Fruit fly (Drosophila melanogaster) whole organism, embryonic: ENCODE data around the gene mRpL15.

Source experiments
- ATbp ChIP-seq: fragments of 200-800 bp; sonication (Bioruptor generic); optimal IDR thresholded peaks from 2 replicates; lab custom pipeline; 2017; ENCODE audit warnings: missing biosample characterization, mild to moderate bottlenecking, missing genetic modification characterization, missing genetic modification reagents
- Bteb2 ChIP-seq: fragments of 200-800 bp; sonication (Bioruptor generic); optimal IDR thresholded peaks from 2 replicates; lab custom pipeline; 2016; ENCODE audit warnings: missing biosample characterization, missing genetic modification characterization
- CG1024 ChIP-seq: fragments of 200-800 bp; sonication (Bioruptor generic); IDR thresholded peaks from 2 replicates; pipeline ENCODE4 v1.3.6; 2022; ENCODE audit warnings: missing biosample characterization, missing genetic modification characterization
- CG10543 ChIP-seq: fragments of 200-800 bp; sonication (Bioruptor generic); optimal IDR thresholded peaks from 3 replicates; lab custom pipeline; 2017; ENCODE audit warnings: missing biosample characterization, mild to moderate bottlenecking, missing genetic modification characterization, moderate library complexity
- CG11723 ChIP-seq: fragments of 200-800 bp; sonication (Bioruptor generic); optimal IDR thresholded peaks from 2 replicates; lab custom pipeline; 2017; ENCODE audit warnings: missing biosample characterization, mild to moderate bottlenecking, missing genetic modification characterization
- CG12104 ChIP-seq: fragments of 200-800 bp; sonication (Bioruptor generic); optimal IDR thresholded peaks from 3 replicates; lab custom pipeline; 2016; ENCODE audit warnings: missing biosample characterization, missing genetic modification characterization
- CG13287 ChIP-seq: fragments of 200-800 bp; sonication (Bioruptor generic); IDR thresholded peaks from 2 replicates; pipeline ENCODE4 v1.3.6; 2022; ENCODE audit warnings: missing biosample characterization, missing genetic modification characterization; ENCODE audit not compliant: partially characterized antibody
- CG14710 ChIP-seq: fragments of 200-800 bp; sonication (Bioruptor generic); optimal IDR thresholded peaks from 3 replicates; lab custom pipeline; 2019; ENCODE audit warnings: missing biosample characterization, mild to moderate bottlenecking, missing genetic modification characterization, moderate library complexity
- CG15601 ChIP-seq: fragments of 200-800 bp; sonication (Bioruptor generic); optimal IDR thresholded peaks from 3 replicates; lab custom pipeline; 2019; ENCODE audit warnings: missing biosample characterization, mild to moderate bottlenecking, missing genetic modification characterization, moderate library complexity
- CG1647 ChIP-seq: fragments of 200-800 bp; sonication (Bioruptor generic); optimal IDR thresholded peaks from 3 replicates; lab custom pipeline; 2016; ENCODE audit warnings: missing biosample characterization, missing genetic modification characterization
- CG16813 ChIP-seq: fragments of 200-800 bp; sonication (Bioruptor generic); IDR thresholded peaks from 3 replicates; pipeline ENCODE4 v1.3.6; 2022; ENCODE audit warnings: missing biosample characterization, missing genetic modification characterization; ENCODE audit not compliant: partially characterized antibody
- CG2199 ChIP-seq: fragments of 200-800 bp; sonication (Bioruptor generic); IDR thresholded peaks from 3 replicates; pipeline ENCODE4 v1.3.6; 2022; ENCODE audit warnings: missing biosample characterization, missing genetic modification characterization
- CG4854 ChIP-seq: fragments of 200-800 bp; sonication (Bioruptor generic); optimal IDR thresholded peaks from 2 replicates; lab custom pipeline; 2016; ENCODE audit warnings: missing biosample characterization, missing genetic modification characterization, inconsistent platforms
- CG5180 ChIP-seq: fragments of 200-800 bp; sonication (Bioruptor generic); optimal IDR thresholded peaks from 3 replicates; lab custom pipeline; 2017; ENCODE audit warnings: missing biosample characterization, missing genetic modification characterization, mild to moderate bottlenecking, moderate library complexity, missing genetic modification reagents
- CG6254 ChIP-seq: fragments of 200-800 bp; sonication (Bioruptor generic); optimal IDR thresholded peaks from 3 replicates; lab custom pipeline; 2017; ENCODE audit warnings: mild to moderate bottlenecking, missing biosample characterization, missing genetic modification reagents, missing genetic modification characterization
- CG6683 ChIP-seq: fragments of 200-800 bp; sonication (Bioruptor generic); optimal IDR thresholded peaks from 2 replicates; lab custom pipeline; 2017; ENCODE audit warnings: missing biosample characterization, mild to moderate bottlenecking, missing genetic modification characterization, missing genetic modification reagents
- CG9932 ChIP-seq: fragments of 200-800 bp; sonication (Bioruptor generic); IDR thresholded peaks from 2 replicates; pipeline ENCODE4 v1.3.6; 2022; ENCODE audit warnings: missing biosample characterization, missing genetic modification characterization
- Dfd ChIP-seq, 2 experiments: fragments of >200 bp; optimal IDR thresholded peaks; 2 replicates each; lab custom pipeline; 2017; ENCODE audit warnings: missing biosample characterization in 2 of 2, missing genetic modification characterization in 2 of 2
- Dip3 ChIP-seq: fragments of 200-800 bp; sonication (Bioruptor generic); optimal IDR thresholded peaks from 3 replicates; lab custom pipeline; 2016; ENCODE audit warnings: missing biosample characterization, missing genetic modification characterization
- Ets97D ChIP-seq: fragments of 200-800 bp; sonication (Bioruptor generic); optimal IDR thresholded peaks from 3 replicates; lab custom pipeline; 2016; ENCODE audit warnings: missing biosample characterization, missing genetic modification characterization
- Gsc ChIP-seq: fragments of 200-800 bp; sonication (Bioruptor generic); IDR thresholded peaks from 2 replicates; pipeline ENCODE4 v1.3.6; 2022; ENCODE audit warnings: missing biosample characterization, missing genetic modification characterization
- Hey ChIP-seq: fragments of 200-800 bp; sonication (Bioruptor generic); optimal IDR thresholded peaks from 3 replicates; lab custom pipeline; 2018; ENCODE audit warnings: missing biosample characterization, mild to moderate bottlenecking, missing genetic modification characterization
- Hr78 ChIP-seq, 2 experiments: fragments of 200-800 bp in 1 of 2; fragments of >200 bp in 1 of 2; sonication (Bioruptor generic) in 1 of 2; optimal IDR thresholded peaks; 2 replicates each; lab custom pipeline; 2017 to 2019; ENCODE audit warnings: missing biosample characterization in 2 of 2, missing genetic modification characterization in 2 of 2, mild to moderate bottlenecking in 1 of 2, moderate library complexity in 1 of 2
- Mrtf ChIP-seq: fragments of 200-800 bp; sonication (Bioruptor generic); IDR thresholded peaks from 3 replicates; pipeline ENCODE4 v1.3.6; 2022; ENCODE audit warnings: missing biosample characterization, missing genetic modification characterization
- Oaz ChIP-seq: fragments of 200-800 bp; sonication (Bioruptor generic); IDR thresholded peaks from 2 replicates; pipeline ENCODE4 v1.3.6; 2022; ENCODE audit warnings: missing biosample characterization, missing genetic modification characterization
- Pdp1 ChIP-seq, 2 experiments: fragments of 200-800 bp; sonication (Bioruptor generic); optimal IDR thresholded peaks; 3 replicates each; lab custom pipeline; 2016; ENCODE audit warnings: missing biosample characterization in 2 of 2, missing genetic modification characterization in 2 of 2, mild to moderate bottlenecking in 1 of 2, moderate library complexity in 1 of 2
- Ptx1 ChIP-seq: fragments of 200-800 bp; sonication (Bioruptor generic); IDR thresholded peaks from 2 replicates; pipeline ENCODE4 v1.3.6; 2022; ENCODE audit warnings: missing biosample characterization, missing genetic modification characterization
- Trl ChIP-seq, 3 experiments: fragments of >200 bp in 2 of 3; fragments of 200-800 bp in 1 of 3; sonication (Bioruptor generic) in 1 of 3; optimal IDR thresholded peaks; 2 replicates in 1 of 3; 3 replicates in 2 of 3; lab custom pipeline; 2016 to 2017; ENCODE audit warnings: missing biosample characterization in 1 of 3, missing genetic modification characterization in 1 of 3
- ara ChIP-seq: fragments of 200-800 bp; sonication (Bioruptor generic); IDR thresholded peaks from 2 replicates; pipeline ENCODE4 v1.3.6; 2022; ENCODE audit warnings: missing biosample characterization, missing genetic modification characterization
- ato ChIP-seq: fragments of 200-800 bp; sonication (Bioruptor generic); IDR thresholded peaks from 2 replicates; pipeline ENCODE4 v1.3.6; 2022; ENCODE audit warnings: missing biosample characterization, missing genetic modification characterization; ENCODE audit not compliant: partially characterized antibody
- bbx ChIP-seq: fragments of 200-800 bp; sonication (Bioruptor generic); IDR thresholded peaks from 2 replicates; pipeline ENCODE4 v1.3.6; 2022; ENCODE audit warnings: missing biosample characterization, missing genetic modification characterization; ENCODE audit not compliant: partially characterized antibody
- btn ChIP-seq: fragments of 200-800 bp; sonication (Bioruptor generic); optimal IDR thresholded peaks from 2 replicates; lab custom pipeline; 2016; ENCODE audit warnings: missing biosample characterization, missing genetic modification characterization
- caup ChIP-seq: fragments of 200-800 bp; sonication (Bioruptor generic); optimal IDR thresholded peaks from 3 replicates; lab custom pipeline; 2017; ENCODE audit warnings: missing biosample characterization, mild to moderate bottlenecking, missing genetic modification characterization, moderate library complexity; ENCODE audit not compliant: severe bottlenecking
- croc ChIP-seq: fragments of 200-800 bp; sonication (Bioruptor generic); conservative IDR thresholded peaks from 3 replicates; pipeline ENCODE4 v1.3.6; 2022; ENCODE audit warnings: missing biosample characterization, missing genetic modification characterization
- dm ChIP-seq: fragments of 200-800 bp; sonication (Bioruptor generic); optimal IDR thresholded peaks from 3 replicates; lab custom pipeline; 2016; ENCODE audit warnings: missing biosample characterization, missing genetic modification characterization
- eyg ChIP-seq: fragments of 200-800 bp; sonication (Bioruptor generic); optimal IDR thresholded peaks from 3 replicates; lab custom pipeline; 2016; ENCODE audit warnings: missing biosample characterization, missing genetic modification characterization
- fd96Cb ChIP-seq: fragments of 200-800 bp; sonication (Bioruptor generic); optimal IDR thresholded peaks from 2 replicates; lab custom pipeline; 2018; ENCODE audit warnings: missing biosample characterization, mild to moderate bottlenecking, missing genetic modification characterization, moderate library complexity
- ftz-f1 ChIP-seq: fragments of 200-800 bp; sonication (Bioruptor generic); optimal IDR thresholded peaks from 2 replicates; lab custom pipeline; 2016; ENCODE audit warnings: missing biosample characterization, missing genetic modification characterization
- gem ChIP-seq: fragments of 200-800 bp; sonication (Bioruptor generic); optimal IDR thresholded peaks from 2 replicates; lab custom pipeline; 2019; ENCODE audit warnings: missing biosample characterization, mild to moderate bottlenecking, missing genetic modification characterization, moderate library complexity
- h ChIP-seq: fragments of >200 bp; optimal IDR thresholded peaks from 2 replicates; lab custom pipeline; 2017
- her ChIP-seq: fragments of 200-800 bp; sonication (Bioruptor generic); optimal IDR thresholded peaks from 2 replicates; lab custom pipeline; 2016; ENCODE audit warnings: missing biosample characterization, missing genetic modification characterization
- hth ChIP-seq: fragments of >200 bp; optimal IDR thresholded peaks from 2 replicates; lab custom pipeline; 2017; ENCODE audit warnings: inconsistent platforms
- insv ChIP-seq, 2 experiments: fragments of 200-800 bp; sonication (Bioruptor generic); optimal IDR thresholded peaks; 3 replicates each; lab custom pipeline; 2016 to 2018; ENCODE audit warnings: missing biosample characterization in 2 of 2, missing genetic modification characterization in 2 of 2
- lilli ChIP-seq: fragments of 200-800 bp; sonication (Bioruptor generic); optimal IDR thresholded peaks from 3 replicates; lab custom pipeline; 2016; ENCODE audit warnings: missing biosample characterization, missing genetic modification characterization
- luna ChIP-seq: fragments of 200-800 bp; sonication (Bioruptor generic); optimal IDR thresholded peaks from 2 replicates; lab custom pipeline; 2016; ENCODE audit warnings: missing biosample characterization, missing genetic modification characterization
- sr ChIP-seq: fragments of 200-800 bp; sonication (Bioruptor generic); IDR thresholded peaks from 3 replicates; pipeline ENCODE4 v1.3.6; 2022; ENCODE audit warnings: missing biosample characterization, missing genetic modification characterization
- sug ChIP-seq: fragments of 200-800 bp; optimal IDR thresholded peaks from 2 replicates; lab custom pipeline; 2019; ENCODE audit warnings: missing biosample characterization, mild to moderate bottlenecking, missing genetic modification characterization, moderate library complexity
- tio ChIP-seq: fragments of 200-800 bp; sonication (Bioruptor generic); optimal IDR thresholded peaks from 2 replicates; lab custom pipeline; 2017; ENCODE audit warnings: missing biosample characterization, missing genetic modification characterization, inconsistent platforms

Gene mRpL15

dm6 chr3L:20441632-20442469 is 5.8 kb upstream of the mRpL15 start, which contains the start of gene CG5910 (continued):
- TF ChIP-seq bbx (GFP tag; lab: Robert Waterston, UW) (no peak), sr (GFP tag; lab: Robert Waterston, UW) (no peak), CG1647 (GFP tag; lab: Kevin White, UChicago) (no peak), Trl (optimal IDR thresholded peaks at IDR 0.05; lab: Kevin White, UChicago) (peak; percentile 31 to 44), Trl (GFP tag; optimal IDR thresholded peaks at IDR 0.05; lab: Kevin White, UChicago) (no peak), CG1024 (GFP tag; lab: Robert Waterston, UW) (peak; percentile 66), ATbp (GFP tag; lab: Kevin White, UChicago) (peak; percentile 85), eyg (no peak), CG11723 (peak; percentile 71), ara (0 out of 2 replicates have a peak, but pooled peaks have one; percentile 33), Gsc (GFP tag; lab: Robert Waterston, UW) (no peak), Ets97D (GFP tag; lab: Kevin White, UChicago) (no peak), CG12104 (GFP tag; lab: Kevin White, UChicago) (peak; percentile 84), CG14710 (tag; lab: Kevin White, UChicago) (peak; percentile 93), CG13287 (GFP tag; lab: Robert Waterston, UW) (no peak), croc (peak; percentile 85), tio (GFP tag; lab: Kevin White, UChicago) (no peak), Dip3 (GFP tag; lab: Kevin White, UChicago) (no peak), lilli (GFP tag; lab: Kevin White, UChicago) (peak; percentile 63), insv (GFP tag; optimal IDR thresholded peaks at IDR 0.05; lab: Kevin White, UChicago) (peak in 1 of 2 experiments; percentile 63), Bteb2 (GFP tag; lab: Kevin White, UChicago) (peak; percentile 48), CG4854 (no peak), h (lab: Kevin White, UChicago) (no peak), dm (no peak), btn (GFP tag; lab: Kevin White, UChicago) (no peak), CG15601 (tag; lab: Kevin White, UChicago) (peak; percentile 90), luna (GFP tag; lab: Kevin White, UChicago) (no peak), Ptx1 (GFP tag; lab: Robert Waterston, UW) (peak; percentile 83), fd96Cb (peak; percentile 92), CG16813 (GFP tag; lab: Robert Waterston, UW) (no peak), CG10543 (GFP tag; lab: Kevin White, UChicago) (peak; percentile 86), gem (tag; lab: Kevin White, UChicago) (peak; percentile 96), ato (GFP tag; lab: Robert Waterston, UW) (no peak), CG9932 (peak; percentile 65), CG2199 (GFP tag; lab: Robert Waterston, UW) (no peak), ftz-f1 (no peak), hth (no peak), Hr78 (GFP tag; optimal IDR thresholded peaks at IDR 0.05; lab: Kevin White, UChicago) (no peak), Dfd (GFP tag; optimal IDR thresholded peaks at IDR 0.05; lab: Kevin White, UChicago) (no peak), sug (tag; lab: Kevin White, UChicago) (peak; percentile 84), her (GFP tag; lab: Kevin White, UChicago) (no peak), Hey (tag; lab: Kevin White, UChicago) (no peak), Mrtf (peak; percentile 64; the same call in 2 of the 3 replicates), caup (GFP tag; lab: Kevin White, UChicago) (peak; percentile 91), Pdp1 (GFP tag; optimal IDR thresholded peaks at IDR 0.05; lab: Kevin White, UChicago) (peak; percentile 3 to 35), CG6683 (peak; percentile 87), Oaz (GFP tag; lab: Robert Waterston, UW) (peak; percentile 50; the same call in 1 of the 2 replicates), CG5180 (GFP tag; lab: Kevin White, UChicago) (peak; percentile 78), CG6254 (GFP tag; lab: Kevin White, UChicago) (peak; percentile 87)
